Fruit fly (Drosophila melanogaster): ENCODE results near the gene CG14075.

Gene CG14075

dm6 chr3L:19014090-19014489 is 29.3 kb downstream of the CG14075 start:
- no peak for TF ChIP-seq bab1 (GFP tag; optimal IDR thresholded peaks at IDR 0.05)
- TF ChIP-seq Mnt (GFP tag; optimal IDR thresholded peaks at IDR 0.05) = no peak
- no peak for TF ChIP-seq cnc (optimal IDR thresholded peaks at IDR 0.05)
- no peak for TF ChIP-seq CG12768 (GFP tag; optimal IDR thresholded peaks at IDR 0.05)
- no peak for TF ChIP-seq CG14711 (tag; optimal IDR thresholded peaks at IDR 0.05)
- no peak for TF ChIP-seq Hr96 (GFP tag; optimal IDR thresholded peaks at IDR 0.05)
- TF ChIP-seq Crg-1 (GFP tag; optimal IDR thresholded peaks at IDR 0.05) = no peak
- TF ChIP-seq CG5204 (GFP tag; optimal IDR thresholded peaks at IDR 0.05) = no peak
- no peak for TF ChIP-seq toe (GFP tag; optimal IDR thresholded peaks at IDR 0.05)
- no peak for TF ChIP-seq ovo (GFP tag; optimal IDR thresholded peaks at IDR 0.05)
- no peak for TF ChIP-seq cic (GFP tag; optimal IDR thresholded peaks at IDR 0.05)
- no peak for TF ChIP-seq pad (GFP tag; optimal IDR thresholded peaks at IDR 0.05)
- TF ChIP-seq tj (GFP tag; optimal IDR thresholded peaks at IDR 0.05) = no peak
- no peak for TF ChIP-seq kay (GFP tag; ENCODE audit: borderline replicate concordance)
- TF ChIP-seq CG7101 (tag; optimal IDR thresholded peaks at IDR 0.05) = no peak

dm6 chr3L:19014802-19015201 is 30.0 kb downstream of the CG14075 start:
- no peak for TF ChIP-seq Crg-1 (GFP tag; optimal IDR thresholded peaks at IDR 0.05)
- TF ChIP-seq ovo (GFP tag; optimal IDR thresholded peaks at IDR 0.05) = no peak
- no peak for TF ChIP-seq CG33017 (tag; optimal IDR thresholded peaks at IDR 0.05)

dm6 chr3L:19015454-19016054 is 30.8 kb downstream of the CG14075 start:
- TF ChIP-seq Hr96 (GFP tag; optimal IDR thresholded peaks at IDR 0.05) = peak; percentile 33
- no peak for TF ChIP-seq CG1620 (GFP tag; optimal IDR thresholded peaks at IDR 0.05)
- peak; percentile 17 for TF ChIP-seq Mnt (GFP tag; optimal IDR thresholded peaks at IDR 0.05)
- peak; percentile 93 for TF ChIP-seq kay (GFP tag; ENCODE audit: borderline replicate concordance)
- TF ChIP-seq CG7045 (GFP tag; optimal IDR thresholded peaks at IDR 0.05) = peak; percentile 23
- TF ChIP-seq cic (GFP tag; optimal IDR thresholded peaks at IDR 0.05) = peak; percentile 97
- TF ChIP-seq CG12768 (GFP tag; optimal IDR thresholded peaks at IDR 0.05) = peak; percentile 49
- no peak for TF ChIP-seq cnc (optimal IDR thresholded peaks at IDR 0.05)

- TF ChIP-seq CG7045 (GFP tag; optimal IDR thresholded peaks at IDR 0.05) = no peak
- no peak for TF ChIP-seq ovo (GFP tag; optimal IDR thresholded peaks at IDR 0.05)
- TF ChIP-seq Clk (GFP tag; optimal IDR thresholded peaks at IDR 0.05) = no peak
- TF ChIP-seq CG5204 (GFP tag; optimal IDR thresholded peaks at IDR 0.05) = no peak
- no peak for TF ChIP-seq CG14711 (tag; optimal IDR thresholded peaks at IDR 0.05)
- TF ChIP-seq CG33017 (tag; optimal IDR thresholded peaks at IDR 0.05) = no peak
- no peak for TF ChIP-seq tj (GFP tag; optimal IDR thresholded peaks at IDR 0.05)
- TF ChIP-seq Hr96 (GFP tag; optimal IDR thresholded peaks at IDR 0.05) = no peak
- TF ChIP-seq kay (GFP tag; ENCODE audit: borderline replicate concordance) = no peak
- no peak for TF ChIP-seq Crg-1 (GFP tag; optimal IDR thresholded peaks at IDR 0.05)
- TF ChIP-seq CG1620 (GFP tag; optimal IDR thresholded peaks at IDR 0.05) = no peak
Measured at dm6 chr3L:19016133-19016804, 31.5 kb downstream of the CG14075 start.

dm6 chr3L:19016805-19017161 is 32.0 kb downstream of the CG14075 start:
- TF ChIP-seq cnc (optimal IDR thresholded peaks at IDR 0.05) = no peak
- no peak for TF ChIP-seq Mnt (GFP tag; optimal IDR thresholded peaks at IDR 0.05)
- no peak for TF ChIP-seq CG33017 (tag; optimal IDR thresholded peaks at IDR 0.05)
- no peak for TF ChIP-seq CG5204 (GFP tag; optimal IDR thresholded peaks at IDR 0.05)
- no peak for TF ChIP-seq tj (GFP tag; optimal IDR thresholded peaks at IDR 0.05)

- TF ChIP-seq Mnt (GFP tag; optimal IDR thresholded peaks at IDR 0.05) = no peak
- TF ChIP-seq tj (GFP tag; optimal IDR thresholded peaks at IDR 0.05) = peak; percentile 12
Measured at dm6 chr3L:19018440-19018839, 33.7 kb downstream of the CG14075 start.

- no peak for TF ChIP-seq bab1 (GFP tag; optimal IDR thresholded peaks at IDR 0.05)
- TF ChIP-seq CG33017 (tag; optimal IDR thresholded peaks at IDR 0.05) = no peak
- TF ChIP-seq CG7101 (tag; optimal IDR thresholded peaks at IDR 0.05) = no peak
- TF ChIP-seq Crg-1 (GFP tag; optimal IDR thresholded peaks at IDR 0.05) = no peak
- TF ChIP-seq pad (GFP tag; optimal IDR thresholded peaks at IDR 0.05) = no peak
- TF ChIP-seq CG12768 (GFP tag; optimal IDR thresholded peaks at IDR 0.05) = no peak
- no peak for TF ChIP-seq Clk (GFP tag; optimal IDR thresholded peaks at IDR 0.05)
- TF ChIP-seq cic (GFP tag; optimal IDR thresholded peaks at IDR 0.05) = no peak
- TF ChIP-seq toe (GFP tag; optimal IDR thresholded peaks at IDR 0.05) = no peak
- TF ChIP-seq CG7045 (GFP tag; optimal IDR thresholded peaks at IDR 0.05) = no peak
- TF ChIP-seq CG14711 (tag; optimal IDR thresholded peaks at IDR 0.05) = no peak
- TF ChIP-seq kay (GFP tag; ENCODE audit: borderline replicate concordance) = no peak
- TF ChIP-seq tj (GFP tag; optimal IDR thresholded peaks at IDR 0.05) = no peak
- no peak for TF ChIP-seq cnc (optimal IDR thresholded peaks at IDR 0.05)
- TF ChIP-seq Mnt (GFP tag; optimal IDR thresholded peaks at IDR 0.05) = no peak
Measured at dm6 chr3L:19019308-19019749, 34.6 kb downstream of the CG14075 start.

- no peak for TF ChIP-seq CG12768 (GFP tag; optimal IDR thresholded peaks at IDR 0.05)
- TF ChIP-seq tj (GFP tag; optimal IDR thresholded peaks at IDR 0.05) = peak; percentile 78
Measured at dm6 chr3L:19020467-19020866, 35.7 kb downstream of the CG14075 start.

All from whole organism, adult.